Worm (Caenorhabditis elegans) whole organism, young adult: ENCODE results near the gene sra-2.

Source experiments
- D2030.7 ChIP-seq: fragments of 200-800 bp; sonication (Bioruptor generic); IDR thresholded peaks from 2 replicates; pipeline ENCODE4 v1.3.6; 2022; ENCODE audit warnings: missing genetic modification reagents, missing genetic modification characterization, missing compliant biosample characterization
- aptf-2 ChIP-seq: fragments of 200-800 bp; sonication (Bioruptor generic); conservative IDR thresholded peaks from 2 replicates; pipeline ENCODE4 v1.3.6; 2022; ENCODE audit warnings: missing genetic modification reagents, missing genetic modification characterization, missing compliant biosample characterization
- aptf-3 ChIP-seq: fragments of 200-800 bp; sonication (Bioruptor generic); IDR thresholded peaks from 2 replicates; pipeline ENCODE4 v1.3.6; 2022; ENCODE audit warnings: missing genetic modification characterization, missing compliant biosample characterization
- athp-1 ChIP-seq: sonication (generic microtip); optimal IDR thresholded peaks from 2 replicates; lab custom pipeline; 2017; ENCODE audit warnings: mild to moderate bottlenecking, missing genetic modification characterization, missing compliant biosample characterization
- attf-3 ChIP-seq: fragments of 200-800 bp; sonication (Bioruptor generic); conservative IDR thresholded peaks from 2 replicates; pipeline ENCODE4 v1.3.6; 2022; ENCODE audit warnings: missing genetic modification reagents, missing genetic modification characterization, missing compliant biosample characterization
- ceh-40 ChIP-seq: fragments of 200-800 bp; sonication (Bioruptor generic); IDR thresholded peaks from 2 replicates; pipeline ENCODE4 v1.3.6; 2022; ENCODE audit warnings: missing genetic modification characterization, missing compliant biosample characterization
- madf-8 ChIP-seq: fragments of 200-800 bp; sonication (Bioruptor generic); conservative IDR thresholded peaks from 2 replicates; pipeline ENCODE4 v1.3.6; 2022; ENCODE audit warnings: missing genetic modification reagents, missing genetic modification characterization, missing compliant biosample characterization
- mcd-1 ChIP-seq: fragments of 200-800 bp; sonication (Bioruptor generic); IDR thresholded peaks from 2 replicates; pipeline ENCODE4 v1.3.6; 2022; ENCODE audit warnings: missing genetic modification reagents, missing genetic modification characterization, missing compliant biosample characterization
- mel-28 ChIP-seq: sonication (generic microtip); optimal IDR thresholded peaks from 2 replicates; lab custom pipeline; 2016; ENCODE audit warnings: borderline replicate concordance, mild to moderate bottlenecking, missing genetic modification characterization, missing compliant biosample characterization
- sptf-2 ChIP-seq: fragments of 200-800 bp; sonication (Bioruptor generic); optimal IDR thresholded peaks from 2 replicates; lab custom pipeline; 2018; ENCODE audit warnings: mild to moderate bottlenecking, missing genetic modification characterization, missing compliant biosample characterization
- unc-62 ChIP-seq: fragments of 150-350 bp; optimal IDR thresholded peaks from 2 replicates; lab custom pipeline; 2014; ENCODE audit warnings: missing biosample characterization, missing genetic modification reagents, missing genetic modification characterization
- ztf-22 ChIP-seq: fragments of 200-800 bp; sonication (Bioruptor generic); optimal IDR thresholded peaks from 2 replicates; lab custom pipeline; 2018; ENCODE audit warnings: mild to moderate bottlenecking, missing genetic modification characterization, moderate library complexity, missing compliant biosample characterization

DNA sequence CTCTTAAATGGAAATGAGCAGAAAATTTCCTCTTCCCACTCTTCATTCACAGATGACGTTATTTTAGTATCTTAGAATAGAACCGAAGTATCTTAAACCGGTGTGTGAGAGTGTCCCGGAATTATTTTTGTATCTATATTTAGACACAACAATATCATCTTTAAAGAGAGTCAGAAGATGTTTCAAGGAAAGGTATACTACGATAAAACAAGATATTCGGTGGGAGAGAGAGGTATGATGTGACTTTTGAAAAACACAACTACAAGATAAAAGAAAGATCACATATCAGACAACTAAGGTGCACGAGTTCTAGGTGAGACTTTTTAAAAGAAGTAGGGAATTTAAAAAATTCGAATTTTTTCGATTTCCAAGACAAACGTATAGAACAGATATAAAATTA is 38.0 kb upstream of the sra-2 start:
- no peak for TF ChIP-seq athp-1
- TF ChIP-seq ztf-22 = no peak
- TF ChIP-seq madf-8 (GFP tag; lab: Robert Waterston, UW) = no peak
- TF ChIP-seq attf-3 (GFP tag; lab: Robert Waterston, UW) = no peak
- TF ChIP-seq unc-62 (GFP tag; lab: Kevin White, UChicago) = no peak
- no peak for TF ChIP-seq aptf-2 (GFP tag; lab: Robert Waterston, UW)
- no peak for TF ChIP-seq mcd-1 (GFP tag; lab: Robert Waterston, UW)
- no peak for TF ChIP-seq D2030.7 (GFP tag; lab: Robert Waterston, UW)
- TF ChIP-seq aptf-3 (GFP tag; lab: Robert Waterston, UW) = no peak
- no peak for TF ChIP-seq ceh-40 (GFP tag; lab: Robert Waterston, UW)
- TF ChIP-seq mel-28 (tag; lab: Kevin White, UChicago) = no peak
- no peak for TF ChIP-seq sptf-2 (GFP tag; lab: Kevin White, UChicago)
